Fruit fly (Drosophila melanogaster) whole organism, prepupa: ENCODE results near the gene Fatp1.

Experiments
- CG31627 ChIP-seq: fragments of 200-800 bp; sonication (Bioruptor generic); optimal IDR thresholded peaks from 3 replicates; lab custom pipeline; 2016; ENCODE audit warnings: missing biosample characterization, missing genetic modification characterization
- Sox14 ChIP-seq: fragments of 200-800 bp; sonication (Bioruptor generic); optimal IDR thresholded peaks from 3 replicates; lab custom pipeline; 2016; ENCODE audit warnings: missing biosample characterization, missing genetic modification characterization
- eg ChIP-seq: fragments of 200-800 bp; sonication (Bioruptor generic); IDR thresholded peaks from 3 replicates; pipeline ENCODE4 v1.3.6; 2022; ENCODE audit warnings: missing biosample characterization, missing genetic modification characterization

DNA sequence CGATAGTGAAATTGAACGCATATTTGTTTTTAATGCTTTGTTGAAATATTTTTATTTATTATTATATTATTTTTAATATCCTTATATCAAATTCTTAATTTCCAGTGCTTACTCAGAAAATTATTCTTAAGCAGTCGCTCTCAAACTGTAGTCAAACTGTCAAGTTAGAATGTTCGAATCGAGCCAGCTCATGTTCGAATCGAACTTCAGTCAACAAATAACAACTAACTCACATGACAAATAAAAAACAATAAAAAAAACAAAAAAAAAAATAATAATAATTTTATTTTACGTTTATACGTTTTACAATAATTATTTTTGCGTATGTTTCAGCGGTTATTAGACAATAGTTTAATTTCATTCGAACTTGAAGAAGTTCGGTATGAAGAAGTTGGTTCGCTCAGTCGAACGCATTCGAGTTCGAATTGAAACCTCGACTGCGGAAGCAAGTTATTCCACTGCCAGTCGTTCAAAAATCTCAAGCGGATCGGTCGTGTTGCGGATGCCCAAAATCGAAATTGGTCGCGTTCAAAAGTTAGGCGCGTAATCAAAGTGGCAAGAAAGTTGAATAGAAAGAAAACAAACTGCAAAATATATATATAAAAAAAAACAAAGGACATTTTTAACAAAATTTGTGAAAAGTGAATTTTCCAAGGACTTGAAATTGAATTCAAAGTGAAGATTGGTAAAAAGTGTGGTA is 27.6 kb upstream of the Fatp1 start, which contains the start of gene Trim9:
- TF ChIP-seq Sox14 (GFP tag; lab: Kevin White, UChicago) (no peak), CG31627 (GFP tag; lab: Kevin White, UChicago) (no peak), eg (GFP tag; lab: Robert Waterston, UW) (0 out of 3 replicates have a peak, but pooled peaks have one; percentile 6)
